Fruit fly (Drosophila melanogaster): ENCODE measurements around the gene Tep3.
A peak's percentile ranks its signal among the peaks of the same experiment; 100 is the strongest.

Tep3 gene

DNA sequence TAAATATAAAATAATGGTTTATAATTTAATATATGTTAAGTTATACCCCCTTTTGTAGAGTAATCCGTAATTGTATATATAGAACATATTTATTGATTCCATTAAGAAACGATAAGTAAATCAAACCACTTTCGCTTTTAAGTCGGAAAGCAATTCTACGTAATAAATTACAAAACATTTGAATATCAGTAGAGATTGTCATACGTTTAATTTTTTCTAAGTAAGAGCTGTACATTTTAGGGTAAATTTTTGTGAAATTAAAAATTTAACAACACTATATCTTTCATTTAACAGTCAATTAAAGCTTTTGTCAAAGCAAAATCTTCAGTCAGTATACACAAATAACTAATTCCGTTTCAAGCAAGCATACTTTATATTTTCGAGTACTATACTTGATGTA, 51.3 kb downstream of the Tep3 start, which contains the start of gene CG46025 (continued):
- no peak for TF ChIP-seq ftz-f1 (GFP tag; optimal IDR thresholded peaks at IDR 0.05)
- no peak for TF ChIP-seq CG6791 (GFP tag; IDR thresholded peaks at IDR 0.05; ENCODE audit: partially characterized antibody)
- no peak for TF ChIP-seq cad (GFP tag; optimal IDR thresholded peaks at IDR 0.05)
- no peak for TF ChIP-seq CG5245 (GFP tag; optimal IDR thresholded peaks at IDR 0.05)

DNA sequence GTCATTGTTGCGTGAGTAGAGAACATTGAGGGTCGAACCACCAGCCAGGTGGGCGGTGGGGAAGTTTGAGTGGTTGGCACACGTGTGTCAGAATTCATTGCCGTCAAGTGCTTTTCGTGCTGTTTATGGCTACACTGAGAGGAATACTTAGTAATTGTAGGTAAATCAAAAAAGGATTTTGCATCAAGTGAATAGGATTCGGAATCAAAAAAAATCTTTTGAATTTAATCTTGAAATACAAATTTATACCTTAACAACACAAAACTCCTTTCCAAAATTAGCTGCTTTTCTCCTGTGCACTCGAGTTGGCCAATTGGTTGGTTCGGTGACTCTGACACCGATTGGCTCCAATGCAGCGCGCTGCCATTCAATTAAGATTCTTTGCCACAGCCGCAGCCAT, 51.9 kb downstream of the Tep3 start:
- TF ChIP-seq prd (optimal IDR thresholded peaks at IDR 0.05) (no peak), prd (GFP tag; IDR thresholded peaks at IDR 0.05) (0 out of 3 replicates have a peak, but pooled peaks have one; percentile 13), row (GFP tag; IDR thresholded peaks at IDR 0.05) (0 out of 3 replicates have a peak, but pooled peaks have one; percentile 14), Drgx (GFP tag; IDR thresholded peaks at IDR 0.05) (peak; percentile 68), HLHmδ (GFP tag; optimal IDR thresholded peaks at IDR 0.05) (no peak), sens (GFP tag) (peak; percentile 46)

DNA sequence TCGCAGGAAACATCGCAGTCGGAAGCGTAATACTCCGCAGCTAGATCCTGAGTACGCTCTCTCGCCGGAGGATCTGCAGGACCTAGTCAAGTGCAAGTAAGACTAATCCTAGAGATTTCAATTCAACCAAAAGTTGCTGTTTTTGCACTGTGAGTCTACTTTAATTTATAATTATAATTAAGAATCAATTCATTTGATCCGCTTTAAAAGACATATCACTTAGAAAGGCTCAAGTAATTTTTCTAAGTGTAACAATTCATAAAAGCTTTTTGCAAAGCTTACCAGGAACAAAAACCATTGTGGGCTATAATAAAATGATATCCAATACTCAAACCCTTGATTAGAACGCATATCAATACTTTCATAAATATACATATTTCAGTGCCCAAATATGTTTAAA, 54.2 kb downstream of the Tep3 start:
- TF ChIP-seq Xbp1 (GFP tag; optimal IDR thresholded peaks at IDR 0.05) (peak; percentile 8), pan (optimal IDR thresholded peaks at IDR 0.05) (no peak), pan (GFP tag; optimal IDR thresholded peaks at IDR 0.05 in 1 of 2, IDR thresholded peaks at IDR 0.05 in 1 of 2) (peak in 1 of 2 experiments; percentile 48), CG11247 (GFP tag; IDR thresholded peaks at IDR 0.05) (0 out of 2 replicates have a peak, but pooled peaks have one; percentile 17), CG14014 (GFP tag; IDR thresholded peaks at IDR 0.05) (peak; percentile 37; the same call in 1 of the 2 replicates), Ada2b (GFP tag; IDR thresholded peaks at IDR 0.05) (peak; percentile 40; the same call in 1 of the 2 replicates), seq (GFP tag; IDR thresholded peaks at IDR 0.05) (0 out of 2 replicates have a peak, but pooled peaks have one; percentile 16), sim (GFP tag; IDR thresholded peaks at IDR 0.05) (no peak), Sox102F (GFP tag; optimal IDR thresholded peaks at IDR 0.05) (peak; percentile 4), CG34422 (GFP tag; IDR thresholded peaks at IDR 0.05) (0 out of 3 replicates have a peak, but pooled peaks have one; percentile 16), CG15011 (GFP tag; optimal IDR thresholded peaks at IDR 0.05) (no peak), CG10366 (GFP tag; IDR thresholded peaks at IDR 0.05) (0 out of 2 replicates have a peak, but pooled peaks have one; percentile 12), CG11696 (GFP tag; IDR thresholded peaks at IDR 0.05) (0 out of 2 replicates have a peak, but pooled peaks have one; percentile 18), CG32532 (GFP tag; IDR thresholded peaks at IDR 0.05) (peak; percentile 56; the same call in 1 of the 2 replicates), H2.0 (GFP tag; IDR thresholded peaks at IDR 0.05) (peak; percentile 34; the same call in 1 of the 2 replicates), Rfx (GFP tag; IDR thresholded peaks at IDR 0.05) (0 out of 2 replicates have a peak, but pooled peaks have one; percentile 14), CG11504 (tag; optimal IDR thresholded peaks at IDR 0.05) (peak; percentile 34), ase (GFP tag; IDR thresholded peaks at IDR 0.05) (0 out of 3 replicates have a peak, but pooled peaks have one; percentile 28), CG17568 (GFP tag; optimal IDR thresholded peaks at IDR 0.05) (no peak), lmd (GFP tag; IDR thresholded peaks at IDR 0.05) (peak; percentile 22; the same call in 1 of the 2 replicates), kah (GFP tag; optimal IDR thresholded peaks at IDR 0.05) (no peak), slbo (GFP tag; IDR thresholded peaks at IDR 0.05) (peak; percentile 56; the same call in 1 of the 2 replicates), dysf (GFP tag; IDR thresholded peaks at IDR 0.05) (peak; percentile 50; the same call in 1 of the 3 replicates), ind (GFP tag; optimal IDR thresholded peaks at IDR 0.05) (peak; percentile 14), CG2120 (GFP tag; optimal IDR thresholded peaks at IDR 0.05) (peak; percentile 20), stc (GFP tag; IDR thresholded peaks at IDR 0.05) (0 out of 2 replicates have a peak, but pooled peaks have one; percentile 11), CG15269 (tag; optimal IDR thresholded peaks at IDR 0.05) (peak; percentile 30), NC2α (GFP tag; optimal IDR thresholded peaks at IDR 0.05) (no peak), CG10267 (tag; optimal IDR thresholded peaks at IDR 0.05) (no peak), CG3726 (GFP tag; IDR thresholded peaks at IDR 0.05) (0 out of 3 replicates have a peak, but pooled peaks have one; percentile 10), gem (tag; optimal IDR thresholded peaks at IDR 0.05) (peak; percentile 50), Fer3 (tag; optimal IDR thresholded peaks at IDR 0.05) (peak; percentile 8), Awh (GFP tag; IDR thresholded peaks at IDR 0.05) (0 out of 2 replicates have a peak, but pooled peaks have one; percentile 10), CG9609 (GFP tag; optimal IDR thresholded peaks at IDR 0.05) (no peak), Drgx (GFP tag; IDR thresholded peaks at IDR 0.05) (0 out of 2 replicates have a peak, but pooled peaks have one; percentile 23), Fer1 (GFP tag; optimal IDR thresholded peaks at IDR 0.05) (no peak), Meics (GFP tag; optimal IDR thresholded peaks at IDR 0.05) (peak; percentile 6), Ravus (GFP tag; IDR thresholded peaks at IDR 0.05) (no peak), E2f1 (GFP tag; IDR thresholded peaks at IDR 0.05) (peak; percentile 22; the same call in 1 of the 2 replicates)

All from whole organism, embryonic.